Worm (Caenorhabditis elegans) whole organism, L3 larva: ENCODE results near the gene F10A3.17.

Source experiments
- ZK546.5 ChIP-seq: sonication (generic microtip); optimal IDR thresholded peaks from 2 replicates; lab custom pipeline; 2017; ENCODE audit warnings: missing biosample characterization, missing genetic modification characterization
- aly-2 ChIP-seq: fragments of 150-350 bp; optimal IDR thresholded peaks from 2 replicates; lab custom pipeline; 2014; ENCODE audit warnings: missing biosample characterization, missing genetic modification characterization
- ceh-16 ChIP-seq: sonication (generic microtip); optimal IDR thresholded peaks from 2 replicates; lab custom pipeline; 2017; ENCODE audit warnings: missing biosample characterization, missing genetic modification characterization
- ceh-82 ChIP-seq: fragments of 150-350 bp; optimal IDR thresholded peaks from 2 replicates; lab custom pipeline; 2014; ENCODE audit warnings: missing biosample characterization, missing genetic modification characterization
- daf-12 ChIP-seq: fragments of 150-350 bp; optimal IDR thresholded peaks from 2 replicates; lab custom pipeline; 2014; ENCODE audit warnings: missing biosample characterization, missing genetic modification reagents, missing genetic modification characterization
- egl-27 ChIP-seq: sonication (generic microtip); optimal IDR thresholded peaks from 4 replicates; lab custom pipeline; 2017; ENCODE audit warnings: missing biosample characterization, missing genetic modification reagents, missing genetic modification characterization
- egl-5 ChIP-seq: fragments of 150-350 bp; optimal IDR thresholded peaks from 2 replicates; lab custom pipeline; 2017; ENCODE audit warnings: missing biosample characterization, missing genetic modification reagents, missing genetic modification characterization, inconsistent platforms
- elt-3 ChIP-seq, 3 experiments: fragments of 150-350 bp in 1 of 3; sonication (generic microtip) in 2 of 3; optimal IDR thresholded peaks; 2 replicates in 2 of 3; 4 replicates in 1 of 3; lab custom pipeline; 2014 to 2017; ENCODE audit warnings: missing biosample characterization in 3 of 3, missing genetic modification characterization in 3 of 3
- fkh-10 ChIP-seq: sonication (generic microtip); optimal IDR thresholded peaks from 2 replicates; lab custom pipeline; 2017; ENCODE audit warnings: missing biosample characterization, missing genetic modification reagents, missing genetic modification characterization
- fkh-2 ChIP-seq: fragments of 150-350 bp; optimal IDR thresholded peaks from 2 replicates; lab custom pipeline; 2014; ENCODE audit warnings: missing biosample characterization, missing genetic modification reagents, missing genetic modification characterization
- fos-1 ChIP-seq: fragments of 150-350 bp; optimal IDR thresholded peaks from 2 replicates; lab custom pipeline; 2014; ENCODE audit warnings: missing biosample characterization, missing genetic modification characterization
- lin-39 ChIP-seq: fragments of 150-350 bp; optimal IDR thresholded peaks from 2 replicates; lab custom pipeline; 2018; ENCODE audit warnings: missing biosample characterization, missing genetic modification reagents, missing genetic modification characterization
- lsy-12 ChIP-seq: sonication (generic microtip); optimal IDR thresholded peaks from 2 replicates; lab custom pipeline; 2016; ENCODE audit warnings: mild to moderate bottlenecking, missing genetic modification characterization, missing compliant biosample characterization
- mdl-1 ChIP-seq: fragments of 150-350 bp; optimal IDR thresholded peaks from 2 replicates; lab custom pipeline; 2014; ENCODE audit warnings: missing biosample characterization, missing genetic modification characterization
- mml-1 ChIP-seq: fragments of 150-350 bp; sonication (generic microtip); optimal IDR thresholded peaks from 3 replicates; lab custom pipeline; 2014; ENCODE audit warnings: missing biosample characterization, missing genetic modification characterization
- nfya-1 ChIP-seq: sonication (generic microtip); optimal IDR thresholded peaks from 2 replicates; lab custom pipeline; 2017; ENCODE audit warnings: missing genetic modification characterization, mild to moderate bottlenecking, missing compliant biosample characterization, antibody characterized with exemption, moderate library complexity; ENCODE audit not compliant: insufficient read depth
- nhr-23 ChIP-seq: fragments of 150-350 bp; optimal IDR thresholded peaks from 2 replicates; lab custom pipeline; 2014; ENCODE audit warnings: missing biosample characterization, missing genetic modification reagents, missing genetic modification characterization
- nhr-237 ChIP-seq: fragments of 150-350 bp; optimal IDR thresholded peaks from 2 replicates; lab custom pipeline; 2014; ENCODE audit warnings: missing biosample characterization, missing genetic modification characterization
- nhr-25 ChIP-seq: sonication (generic microtip); optimal IDR thresholded peaks from 2 replicates; lab custom pipeline; 2017; ENCODE audit warnings: missing biosample characterization, missing genetic modification characterization
- nhr-43 ChIP-seq: sonication (generic microtip); optimal IDR thresholded peaks from 2 replicates; lab custom pipeline; 2016; ENCODE audit warnings: mild to moderate bottlenecking, missing genetic modification characterization, missing compliant biosample characterization; ENCODE audit not compliant: poor library complexity, severe bottlenecking
- nhr-67 ChIP-seq: fragments of 150-350 bp; optimal IDR thresholded peaks from 2 replicates; lab custom pipeline; 2014; ENCODE audit warnings: missing biosample characterization, missing genetic modification characterization
- nhr-77 ChIP-seq: fragments of 150-350 bp; optimal IDR thresholded peaks from 2 replicates; lab custom pipeline; 2014; ENCODE audit warnings: missing biosample characterization, missing genetic modification characterization
- pha-4 ChIP-seq: fragments of 150-350 bp; optimal IDR thresholded peaks from 2 replicates; lab custom pipeline; 2014; ENCODE audit warnings: missing biosample characterization, missing genetic modification reagents, missing genetic modification characterization
- pqm-1 ChIP-seq: fragments of 150-350 bp; optimal IDR thresholded peaks from 2 replicates; lab custom pipeline; 2017; ENCODE audit warnings: missing biosample characterization, missing genetic modification characterization, inconsistent platforms
- sea-2 ChIP-seq: fragments of 150-350 bp; sonication (generic microtip); optimal IDR thresholded peaks from 4 replicates; lab custom pipeline; 2014; ENCODE audit warnings: missing biosample characterization, missing genetic modification reagents, missing genetic modification characterization
- skn-1 ChIP-seq: fragments of 150-350 bp; optimal IDR thresholded peaks from 2 replicates; lab custom pipeline; 2014; ENCODE audit warnings: missing biosample characterization, missing genetic modification characterization
- snpc-4 ChIP-seq: fragments of 150-350 bp; optimal IDR thresholded peaks from 2 replicates; lab custom pipeline; 2014; ENCODE audit warnings: missing biosample characterization, missing genetic modification characterization
- tbx-2 ChIP-seq: sonication (generic microtip); optimal IDR thresholded peaks from 2 replicates; lab custom pipeline; 2016; ENCODE audit warnings: mild to moderate bottlenecking, missing genetic modification characterization, missing compliant biosample characterization
- unc-39 ChIP-seq: sonication (generic microtip); optimal IDR thresholded peaks from 4 replicates; lab custom pipeline; 2017; ENCODE audit warnings: missing biosample characterization, missing genetic modification characterization
- ztf-4 ChIP-seq: fragments of 150-350 bp; optimal IDR thresholded peaks from 2 replicates; lab custom pipeline; 2014; ENCODE audit warnings: missing biosample characterization, missing genetic modification characterization

Gene F10A3.17

DNA sequence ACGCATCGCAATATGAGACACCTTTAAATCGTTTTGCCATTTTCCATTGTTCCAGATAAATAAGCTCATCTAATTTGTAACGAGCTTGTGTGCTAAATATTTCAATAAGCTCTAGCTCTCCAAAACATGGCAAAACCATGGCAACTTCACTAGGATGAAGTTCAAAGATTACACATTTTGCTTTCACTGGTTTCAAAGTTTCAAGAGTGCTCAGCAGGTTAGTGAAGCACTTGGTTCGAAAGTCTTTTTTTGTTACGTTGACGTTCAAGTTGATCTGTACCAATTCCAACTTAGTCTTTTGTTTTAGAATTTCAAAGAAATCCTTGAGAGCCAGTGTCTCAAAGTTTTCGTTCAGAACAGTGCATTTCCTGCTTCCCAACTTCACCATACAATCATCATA lies 17.1 kb downstream of the F10A3.17 start, which contains the start of gene fbxa-18:
TSS of gene fbxa-18 (plus strand) at position 301 of the 400 bp plus-strand sequence.
- TF ChIP-seq nhr-43 (tag; lab: Kevin White, UChicago) (no peak), nhr-25 (tag; lab: Kevin White, UChicago) (no peak)

DNA sequence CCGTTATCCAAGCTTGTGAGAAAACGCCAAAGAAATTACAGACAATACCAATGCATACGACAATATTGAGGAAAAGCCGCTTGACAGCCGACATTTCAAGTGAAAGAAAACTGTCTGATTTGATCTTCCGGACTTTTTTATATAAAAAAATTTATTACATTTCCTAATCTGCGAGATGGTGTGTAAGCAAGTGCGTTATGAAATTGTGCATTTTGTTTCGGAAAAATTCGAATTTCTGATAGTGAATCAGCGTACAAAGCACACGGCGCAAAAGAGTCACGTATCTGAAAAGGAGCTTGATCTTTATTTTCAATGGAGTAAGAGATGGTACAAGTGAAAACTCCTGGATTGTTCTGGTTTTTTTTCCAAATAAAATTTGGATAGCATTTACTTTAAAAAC lies 18.4 kb downstream of the F10A3.17 start, which contains the start of gene clc-32:
TSS of gene clc-32 (minus strand) at position 101 of the 400 bp plus-strand sequence.
- TF ChIP-seq nfya-1, result no peak
- no peak for TF ChIP-seq fkh-2
- TF ChIP-seq nhr-43 (tag; lab: Kevin White, UChicago), result no peak
- TF ChIP-seq ZK546.5 (tag; lab: Kevin White, UChicago), result no peak
- no peak for TF ChIP-seq nhr-23 (tag; lab: Kevin White, UChicago)
- no peak for TF ChIP-seq daf-12 (tag; lab: Kevin White, UChicago)
- TF ChIP-seq skn-1 (tag; lab: Kevin White, UChicago), result no peak
- no peak for TF ChIP-seq egl-5 (tag; lab: Kevin White, UChicago)
- no peak for TF ChIP-seq unc-39 (tag; lab: Kevin White, UChicago)
- TF ChIP-seq snpc-4 (tag; lab: Kevin White, UChicago), result no peak
- no peak for TF ChIP-seq elt-3 (tag; optimal IDR thresholded peaks at IDR 0.05; lab: Kevin White, UChicago)
- TF ChIP-seq ceh-82 (tag; lab: Kevin White, UChicago), result no peak
- TF ChIP-seq sea-2 (GFP tag; lab: Kevin White, UChicago), result no peak
- no peak for TF ChIP-seq nhr-237 (tag; lab: Kevin White, UChicago)
- TF ChIP-seq pqm-1, result no peak

DNA sequence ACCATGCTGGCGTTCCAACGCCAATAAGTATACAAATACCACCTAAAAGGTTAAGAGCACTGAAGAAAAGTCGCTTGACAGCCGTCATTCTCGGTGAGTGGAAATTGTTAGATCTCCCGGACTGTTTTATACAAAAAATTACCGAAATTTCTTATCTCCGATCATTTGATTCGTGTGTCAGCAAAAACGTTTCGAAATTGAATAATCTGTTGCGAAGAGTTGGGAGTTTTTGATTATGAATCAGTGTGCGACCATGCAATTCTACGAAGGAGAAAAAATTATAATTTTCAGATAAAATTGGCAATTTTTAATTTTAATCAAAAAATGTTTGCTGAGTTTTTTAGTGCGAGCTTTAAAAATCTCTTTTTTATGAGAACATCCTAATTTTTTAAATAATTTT lies 20.0 kb downstream of the F10A3.17 start, which contains the start of gene clc-11:
TSS of gene clc-11 (minus strand) at position 101 of the 400 bp plus-strand sequence.
- TF ChIP-seq lsy-12 (tag; lab: Kevin White, UChicago) (no peak), sea-2 (GFP tag; lab: Kevin White, UChicago) (no peak), mdl-1 (tag; lab: Kevin White, UChicago) (no peak), nhr-237 (tag; lab: Kevin White, UChicago) (no peak), ceh-82 (tag; lab: Kevin White, UChicago) (no peak), nhr-77 (tag; lab: Kevin White, UChicago) (no peak), fkh-10 (GFP tag; lab: Kevin White, UChicago) (no peak), egl-27 (no peak), egl-5 (tag; lab: Kevin White, UChicago) (no peak), fos-1 (tag; lab: Kevin White, UChicago) (no peak)

DNA sequence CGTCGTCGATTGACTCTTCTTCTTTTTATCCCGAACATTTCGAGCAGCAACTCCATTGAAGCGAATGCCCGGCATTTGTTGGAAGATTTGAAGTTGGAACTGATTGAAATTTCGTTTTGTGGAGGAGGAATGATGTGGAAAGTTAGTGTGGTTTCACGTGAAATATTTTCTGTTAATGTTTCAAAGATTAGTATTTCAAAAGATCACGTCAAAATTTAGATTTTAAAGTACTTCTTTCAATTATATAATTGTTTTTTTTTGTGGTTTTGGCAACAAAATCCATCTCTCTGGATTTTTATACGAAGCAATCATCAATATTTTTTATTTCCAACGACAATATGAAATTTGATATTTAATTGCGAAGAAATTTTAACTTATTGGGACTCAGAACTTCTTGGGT lies 22.5 kb downstream of the F10A3.17 start, which contains the start of gene F44G3.7:
TSS of gene F44G3.7 (minus strand) at position 101 of the 400 bp plus-strand sequence.
- TF ChIP-seq ceh-82 (tag; lab: Kevin White, UChicago) (no peak), lin-39 (tag; lab: Kevin White, UChicago) (no peak)

DNA sequence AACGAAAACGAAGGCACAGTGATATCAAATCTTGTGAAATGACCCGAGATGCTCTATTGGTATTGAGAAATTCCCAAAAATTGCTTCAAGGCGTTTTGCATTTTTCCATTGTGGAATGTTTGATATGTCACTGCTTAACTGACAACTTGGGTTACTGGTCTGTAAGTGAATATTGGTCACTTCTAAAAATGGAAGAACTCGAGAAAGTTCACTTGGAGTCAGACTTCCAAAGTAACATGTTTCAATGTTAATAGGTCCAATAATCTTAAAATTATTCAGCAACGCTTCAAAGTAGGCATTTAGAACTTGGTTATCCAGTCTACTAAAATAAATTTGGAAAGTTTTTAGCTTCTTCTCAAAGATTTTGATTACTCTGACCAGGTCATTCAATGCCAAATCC lies 26.8 kb downstream of the F10A3.17 start, which contains the start of gene fbxa-144:
TSS of gene fbxa-144 (minus strand) at position 101 of the 400 bp plus-strand sequence.
- TF ChIP-seq nhr-67 (tag; lab: Kevin White, UChicago) (no peak), ceh-16 (no peak), fos-1 (tag; lab: Kevin White, UChicago) (no peak), egl-27 (no peak)
- TF ChIP-seq, all 47 proteins: peak for 0

DNA sequence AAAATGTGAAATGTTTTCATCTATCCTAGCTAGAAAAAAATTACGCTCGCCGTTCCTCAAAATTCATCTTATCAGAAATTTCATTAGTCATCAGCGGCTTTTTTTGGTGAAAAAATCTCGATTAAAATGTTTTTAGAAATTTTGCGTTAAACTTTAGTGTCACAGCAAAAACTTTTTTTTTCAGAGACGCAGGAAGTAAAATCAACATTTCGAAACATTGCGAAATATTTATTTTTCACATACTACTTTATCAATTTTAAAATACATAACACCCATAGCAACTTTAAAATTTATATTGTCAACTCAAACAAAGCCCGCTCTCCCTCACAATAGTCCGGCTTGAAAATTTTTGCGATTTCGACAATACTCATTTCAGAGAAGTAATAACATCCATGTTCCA lies 27.3 kb downstream of the F10A3.17 start:
- no peak for TF ChIP-seq nhr-23 (tag; lab: Kevin White, UChicago)
- TF ChIP-seq pqm-1, result no peak
- no peak for TF ChIP-seq tbx-2
- no peak for TF ChIP-seq mml-1
- no peak for TF ChIP-seq aly-2 (tag; lab: Kevin White, UChicago)
- TF ChIP-seq snpc-4 (tag; lab: Kevin White, UChicago), result no peak
- TF ChIP-seq pha-4 (tag; lab: Kevin White, UChicago), result no peak
- no peak for TF ChIP-seq fos-1 (tag; lab: Kevin White, UChicago)
- TF ChIP-seq unc-39 (tag; lab: Kevin White, UChicago), result no peak
- no peak for TF ChIP-seq ztf-4 (tag; lab: Kevin White, UChicago)
- no peak for TF ChIP-seq fkh-10 (GFP tag; lab: Kevin White, UChicago)
- TF ChIP-seq egl-27, result no peak
- no peak for TF ChIP-seq mdl-1 (tag; lab: Kevin White, UChicago)
